Fruit fly (Drosophila melanogaster) whole organism, embryonic: ENCODE results near the gene CG32483.

Experiments
- CG10366 ChIP-seq: fragments of 200-800 bp; sonication (Bioruptor generic); IDR thresholded peaks from 2 replicates; pipeline ENCODE4 v1.3.6; 2022; ENCODE audit warnings: missing biosample characterization, missing genetic modification characterization
- CG10565 ChIP-seq: fragments of 200-800 bp; sonication (Bioruptor generic); optimal IDR thresholded peaks from 3 replicates; lab custom pipeline; 2016; ENCODE audit warnings: missing biosample characterization, mild to moderate bottlenecking, missing genetic modification characterization
- CG12659 ChIP-seq: fragments of 200-800 bp; sonication (Bioruptor generic); optimal IDR thresholded peaks from 3 replicates; lab custom pipeline; 2017; ENCODE audit warnings: mild to moderate bottlenecking, missing biosample characterization, missing genetic modification reagents, missing genetic modification characterization
- CG17829 ChIP-seq: fragments of 200-800 bp; optimal IDR thresholded peaks from 2 replicates; lab custom pipeline; 2019; ENCODE audit warnings: missing biosample characterization, mild to moderate bottlenecking, missing genetic modification characterization, moderate library complexity
- CG17912 ChIP-seq: fragments of 200-800 bp; sonication (Bioruptor generic); optimal IDR thresholded peaks from 2 replicates; lab custom pipeline; 2018; ENCODE audit warnings: missing biosample characterization, mild to moderate bottlenecking, missing genetic modification characterization
- CG2678 ChIP-seq: fragments of 200-800 bp; sonication (Bioruptor generic); optimal IDR thresholded peaks from 3 replicates; lab custom pipeline; 2019; ENCODE audit warnings: missing biosample characterization, mild to moderate bottlenecking, missing genetic modification characterization, moderate library complexity
- CG2889 ChIP-seq: fragments of 200-800 bp; sonication (Bioruptor generic); IDR thresholded peaks from 3 replicates; pipeline ENCODE4 v1.3.6; 2022; ENCODE audit warnings: missing biosample characterization, missing genetic modification characterization
- CG30020 ChIP-seq: fragments of 200-800 bp; optimal IDR thresholded peaks from 2 replicates; lab custom pipeline; 2019; ENCODE audit warnings: missing biosample characterization, mild to moderate bottlenecking, missing genetic modification characterization, moderate library complexity
- CG43689 ChIP-seq: fragments of 200-800 bp; sonication (Bioruptor generic); IDR thresholded peaks from 2 replicates; pipeline ENCODE4 v1.3.6; 2022; ENCODE audit warnings: missing biosample characterization, missing genetic modification characterization
- CG4424 ChIP-seq: fragments of 200-800 bp; sonication (Bioruptor generic); optimal IDR thresholded peaks from 3 replicates; lab custom pipeline; 2016; ENCODE audit warnings: missing biosample characterization, missing genetic modification characterization
- CG5180 ChIP-seq: fragments of 200-800 bp; sonication (Bioruptor generic); optimal IDR thresholded peaks from 3 replicates; lab custom pipeline; 2017; ENCODE audit warnings: missing biosample characterization, missing genetic modification characterization, mild to moderate bottlenecking, moderate library complexity, missing genetic modification reagents
- CG6813 ChIP-seq: fragments of 200-800 bp; sonication (Bioruptor generic); optimal IDR thresholded peaks from 2 replicates; lab custom pipeline; 2017; ENCODE audit warnings: missing biosample characterization, missing genetic modification characterization, mild to moderate bottlenecking, moderate library complexity, missing genetic modification reagents
- CG7556 ChIP-seq: fragments of 200-800 bp; sonication (Bioruptor generic); optimal IDR thresholded peaks from 2 replicates; lab custom pipeline; 2017; ENCODE audit warnings: missing biosample characterization, mild to moderate bottlenecking, missing genetic modification characterization
- CG7928 ChIP-seq: fragments of 200-800 bp; sonication (Bioruptor generic); optimal IDR thresholded peaks from 2 replicates; lab custom pipeline; 2017; ENCODE audit warnings: missing biosample characterization, mild to moderate bottlenecking, missing genetic modification characterization
- CG8359 ChIP-seq: fragments of 200-800 bp; sonication (Bioruptor generic); optimal IDR thresholded peaks from 2 replicates; lab custom pipeline; 2017; ENCODE audit warnings: missing biosample characterization, mild to moderate bottlenecking, missing genetic modification characterization, borderline replicate concordance
- Elba2 ChIP-seq: fragments of 200-800 bp; sonication (Bioruptor generic); optimal IDR thresholded peaks from 3 replicates; lab custom pipeline; 2016; ENCODE audit warnings: missing biosample characterization, missing genetic modification characterization
- Fer2 ChIP-seq: fragments of 200-800 bp; sonication (Bioruptor generic); optimal IDR thresholded peaks from 2 replicates; lab custom pipeline; 2018; ENCODE audit warnings: missing biosample characterization, mild to moderate bottlenecking, missing genetic modification characterization, moderate library complexity
- GATAe ChIP-seq: fragments of 200-800 bp; sonication (Bioruptor generic); conservative IDR thresholded peaks from 2 replicates; pipeline ENCODE4 v1.3.6; 2022; ENCODE audit warnings: missing biosample characterization, missing genetic modification characterization
- Lpt ChIP-seq: fragments of >200 bp; optimal IDR thresholded peaks from 2 replicates; lab custom pipeline; 2018; ENCODE audit warnings: missing biosample characterization, missing genetic modification characterization
- Mrtf ChIP-seq: fragments of 200-800 bp; sonication (Bioruptor generic); IDR thresholded peaks from 3 replicates; pipeline ENCODE4 v1.3.6; 2022; ENCODE audit warnings: missing biosample characterization, missing genetic modification characterization
- Nf-YA ChIP-seq: fragments of 200-800 bp; sonication (Bioruptor generic); IDR thresholded peaks from 2 replicates; pipeline ENCODE4 v1.3.6; 2022; ENCODE audit warnings: missing biosample characterization, missing genetic modification characterization
- NfI ChIP-seq: fragments of 200-800 bp; sonication (Bioruptor generic); optimal IDR thresholded peaks from 3 replicates; lab custom pipeline; 2018; ENCODE audit warnings: missing biosample characterization, mild to moderate bottlenecking, missing genetic modification characterization, moderate library complexity
- Pdp1 ChIP-seq, 2 experiments: fragments of 200-800 bp; sonication (Bioruptor generic); optimal IDR thresholded peaks; 3 replicates each; lab custom pipeline; 2016; ENCODE audit warnings: missing biosample characterization in 2 of 2, missing genetic modification characterization in 2 of 2, mild to moderate bottlenecking in 1 of 2, moderate library complexity in 1 of 2
- Ravus ChIP-seq: fragments of 200-800 bp; sonication (Bioruptor generic); IDR thresholded peaks from 2 replicates; pipeline ENCODE4 v1.3.6; 2022; ENCODE audit warnings: missing biosample characterization, missing genetic modification characterization
- Stat92E ChIP-seq, 3 experiments: fragments of >200 bp in 2 of 3; fragments of 200-800 bp in 1 of 3; sonication (Bioruptor generic) in 1 of 3; optimal IDR thresholded peaks; 2 replicates each; lab custom pipeline; 2017 to 2019; ENCODE audit warnings: missing biosample characterization in 3 of 3, missing genetic modification characterization in 3 of 3, mild to moderate bottlenecking in 1 of 3, moderate library complexity in 1 of 3
- Tbp ChIP-seq: fragments of >200 bp; optimal IDR thresholded peaks from 2 replicates; lab custom pipeline; 2018; ENCODE audit warnings: missing biosample characterization, missing genetic modification characterization
- ac ChIP-seq: fragments of 200-800 bp; sonication (Bioruptor generic); optimal IDR thresholded peaks from 3 replicates; lab custom pipeline; 2017; ENCODE audit warnings: missing biosample characterization, mild to moderate bottlenecking, missing genetic modification characterization
- ase ChIP-seq: fragments of 200-800 bp; sonication (Bioruptor generic); IDR thresholded peaks from 3 replicates; pipeline ENCODE4 v1.3.6; 2022; ENCODE audit warnings: missing biosample characterization, missing genetic modification characterization
- bsh ChIP-seq, 2 experiments: fragments of 200-800 bp; sonication (Bioruptor generic); optimal IDR thresholded peaks; 2 replicates each; lab custom pipeline; 2017 to 2018; ENCODE audit warnings: mild to moderate bottlenecking in 2 of 2, missing biosample characterization in 2 of 2, missing genetic modification characterization in 2 of 2, moderate library complexity in 1 of 2
- cato ChIP-seq: fragments of 200-800 bp; sonication (Bioruptor generic); optimal IDR thresholded peaks from 2 replicates; lab custom pipeline; 2016; ENCODE audit warnings: missing biosample characterization, missing genetic modification characterization, borderline replicate concordance
- dmrt11E ChIP-seq: fragments of 200-800 bp; sonication (Bioruptor generic); optimal IDR thresholded peaks from 3 replicates; lab custom pipeline; 2018; ENCODE audit warnings: missing biosample characterization, mild to moderate bottlenecking, missing genetic modification characterization, moderate library complexity
- dpn ChIP-seq, 2 experiments: fragments of 200-800 bp; sonication (Bioruptor generic); optimal IDR thresholded peaks; 3 replicates each; lab custom pipeline; 2016; ENCODE audit warnings: missing biosample characterization in 2 of 2, missing genetic modification characterization in 2 of 2
- eve ChIP-seq, 2 experiments: fragments of >200 bp; optimal IDR thresholded peaks; 2 replicates each; lab custom pipeline; 2017; ENCODE audit warnings: missing biosample characterization in 2 of 2, missing genetic modification characterization in 2 of 2
- gfzf ChIP-seq: fragments of 200-800 bp; sonication (Bioruptor generic); optimal IDR thresholded peaks from 2 replicates; lab custom pipeline; 2016; ENCODE audit warnings: missing biosample characterization, mild to moderate bottlenecking, missing genetic modification characterization, moderate library complexity
- gro ChIP-seq: fragments of 200-800 bp; sonication (Bioruptor generic); optimal IDR thresholded peaks from 2 replicates; lab custom pipeline; 2016; ENCODE audit warnings: missing biosample characterization, missing genetic modification characterization
- gsb ChIP-seq: fragments of 200-800 bp; sonication (Bioruptor generic); IDR thresholded peaks from 2 replicates; pipeline ENCODE4 v1.3.6; 2022; ENCODE audit warnings: missing biosample characterization, missing genetic modification characterization
- gt ChIP-seq: fragments of 200-800 bp; sonication (Bioruptor generic); IDR thresholded peaks from 2 replicates; pipeline ENCODE4 v1.3.6; 2022; ENCODE audit warnings: missing biosample characterization, missing genetic modification characterization
- kah ChIP-seq: fragments of 200-800 bp; sonication (Bioruptor generic); optimal IDR thresholded peaks from 2 replicates; lab custom pipeline; 2018; ENCODE audit warnings: missing biosample characterization, mild to moderate bottlenecking, missing genetic modification characterization
- nerfin-1 ChIP-seq: fragments of 200-800 bp; sonication (Bioruptor generic); optimal IDR thresholded peaks from 3 replicates; lab custom pipeline; 2019; ENCODE audit warnings: missing biosample characterization, mild to moderate bottlenecking, missing genetic modification characterization, moderate library complexity
- onecut ChIP-seq: fragments of 200-800 bp; sonication (Bioruptor generic); IDR thresholded peaks from 2 replicates; pipeline ENCODE4 v1.3.6; 2022; ENCODE audit warnings: missing biosample characterization, missing genetic modification characterization
- pho ChIP-seq: fragments of 200-800 bp; sonication (Bioruptor generic); optimal IDR thresholded peaks from 2 replicates; lab custom pipeline; 2016; ENCODE audit warnings: missing biosample characterization, missing genetic modification characterization
- ro ChIP-seq: fragments of 200-800 bp; sonication (Bioruptor generic); IDR thresholded peaks from 2 replicates; pipeline ENCODE4 v1.3.6; 2022; ENCODE audit warnings: missing biosample characterization, missing genetic modification characterization
- row ChIP-seq: fragments of 200-800 bp; sonication (Bioruptor generic); IDR thresholded peaks from 3 replicates; pipeline ENCODE4 v1.3.6; 2022; ENCODE audit warnings: missing biosample characterization, missing genetic modification characterization
- schlank ChIP-seq: fragments of 200-800 bp; sonication (Bioruptor generic); optimal IDR thresholded peaks from 2 replicates; lab custom pipeline; 2018; ENCODE audit warnings: missing biosample characterization, mild to moderate bottlenecking, missing genetic modification characterization
- stc ChIP-seq: fragments of 200-800 bp; sonication (Bioruptor generic); IDR thresholded peaks from 2 replicates; pipeline ENCODE4 v1.3.6; 2022; ENCODE audit warnings: missing biosample characterization, missing genetic modification characterization
- tll ChIP-seq, 2 experiments: fragments of 200-800 bp in 1 of 2; fragments of >200 bp in 1 of 2; sonication (Bioruptor generic) in 1 of 2; optimal IDR thresholded peaks; 2 replicates each; lab custom pipeline; 2017 to 2019; ENCODE audit warnings: missing biosample characterization in 2 of 2, missing genetic modification characterization in 2 of 2, mild to moderate bottlenecking in 1 of 2, moderate library complexity in 1 of 2
- vnd ChIP-seq: fragments of 200-800 bp; sonication (Bioruptor generic); IDR thresholded peaks from 3 replicates; pipeline ENCODE4 v1.3.6; 2022; ENCODE audit warnings: missing biosample characterization, missing genetic modification characterization; ENCODE audit not compliant: partially characterized antibody
- zfh2 ChIP-seq: fragments of 200-800 bp; sonication (Bioruptor generic); optimal IDR thresholded peaks from 2 replicates; lab custom pipeline; 2016; ENCODE audit warnings: missing biosample characterization, missing genetic modification characterization

The CG32483 gene

dm6 chr3L:711839-712553 is 22.1 kb upstream of the CG32483 start, which contains the start of gene CG13896:
Gene CG13896 (minus strand): TSS chr3L:711850.
- TF ChIP-seq onecut (peak; percentile 83), tll (GFP tag; optimal IDR thresholded peaks at IDR 0.05; lab: Kevin White, UChicago) (no peak), CG30020 (tag; lab: Kevin White, UChicago) (peak; percentile 52), CG4424 (GFP tag; lab: Kevin White, UChicago) (peak; percentile 85), gro (GFP tag; lab: Kevin White, UChicago) (peak; percentile 84), CG2889 (GFP tag; lab: Robert Waterston, UW) (peak; percentile 77), CG10565 (GFP tag; lab: Kevin White, UChicago) (peak; percentile 61), gt (GFP tag; lab: Robert Waterston, UW) (no peak; the same call in 1 of the 2 replicates), ase (peak; percentile 90), gfzf (peak; percentile 33), CG7928 (peak; percentile 53), CG7556 (GFP tag; lab: Kevin White, UChicago) (peak; percentile 85), gsb (GFP tag; lab: Robert Waterston, UW) (peak; percentile 65), vnd (GFP tag; lab: Robert Waterston, UW) (peak; percentile 58; the same call in 2 of the 3 replicates), NfI (GFP tag; lab: Kevin White, UChicago) (peak; percentile 85), row (GFP tag; lab: Robert Waterston, UW) (peak; percentile 64), ro (GFP tag; lab: Robert Waterston, UW) (no peak; the same call in none of the 2 replicates), CG43689 (GFP tag; lab: Robert Waterston, UW) (peak; percentile 30; the same call in 1 of the 2 replicates), CG5180 (GFP tag; lab: Kevin White, UChicago) (peak; percentile 55), CG10366 (GFP tag; lab: Robert Waterston, UW) (peak; percentile 83), ac (peak; percentile 50), bsh (GFP tag; optimal IDR thresholded peaks at IDR 0.05; lab: Kevin White, UChicago) (peak; percentile 17 to 79), CG12659 (GFP tag; lab: Kevin White, UChicago) (peak; percentile 87), CG17912 (GFP tag; lab: Kevin White, UChicago) (peak; percentile 58), Pdp1 (GFP tag; optimal IDR thresholded peaks at IDR 0.05; lab: Kevin White, UChicago) (peak; percentile 92 to 94), schlank (tag; lab: Kevin White, UChicago) (peak; percentile 60), GATAe (GFP tag; lab: Robert Waterston, UW) (no peak), Nf-YA (GFP tag; lab: Robert Waterston, UW) (peak; percentile 67), nerfin-1 (peak; percentile 36), dmrt11E (tag; lab: Kevin White, UChicago) (peak; percentile 72), cato (peak; percentile 76), eve (GFP tag; optimal IDR thresholded peaks at IDR 0.05; lab: Kevin White, UChicago) (peak in 1 of 2 experiments; percentile 66), Mrtf (peak; percentile 93), CG8359 (peak; percentile 40), CG17829 (tag; lab: Kevin White, UChicago) (peak; percentile 88), zfh2 (GFP tag; lab: Kevin White, UChicago) (peak; percentile 76), kah (GFP tag; lab: Kevin White, UChicago) (peak; percentile 58), dpn (GFP tag; optimal IDR thresholded peaks at IDR 0.05; lab: Kevin White, UChicago) (peak; percentile 92 to 93), CG2678 (tag; lab: Kevin White, UChicago) (peak; percentile 73), Stat92E (GFP tag; optimal IDR thresholded peaks at IDR 0.05; lab: Kevin White, UChicago) (peak in 1 of 3 experiments; percentile 86), pho (peak; percentile 82), Lpt (GFP tag; lab: Kevin White, UChicago) (no peak), CG6813 (GFP tag; lab: Kevin White, UChicago) (peak; percentile 78), stc (GFP tag; lab: Robert Waterston, UW) (peak; percentile 78), Fer2 (tag; lab: Kevin White, UChicago) (peak; percentile 52), Elba2 (peak; percentile 55), Ravus (GFP tag; lab: Robert Waterston, UW) (peak; percentile 42), Tbp (GFP tag; lab: Kevin White, UChicago) (peak; percentile 37)
